Worm (Caenorhabditis elegans) whole organism, L4 larva: ENCODE data around the gene M153.3.

ENCODE experiments used
- aly-2 ChIP-seq: sonication (generic microtip); optimal IDR thresholded peaks from 2 replicates; lab custom pipeline; 2018; ENCODE audit warnings: missing biosample characterization, missing genetic modification characterization
- dpl-1 ChIP-seq: fragments of 150-350 bp; optimal IDR thresholded peaks from 2 replicates; lab custom pipeline; 2014; ENCODE audit warnings: missing biosample characterization, missing genetic modification reagents, missing genetic modification characterization
- lsy-2 ChIP-seq, 2 experiments: fragments of 150-350 bp in 1 of 2; sonication (generic microtip) in 1 of 2; optimal IDR thresholded peaks; 2 replicates each; lab custom pipeline; 2014 to 2017; ENCODE audit warnings: missing biosample characterization in 2 of 2, missing genetic modification characterization in 2 of 2
- madf-9 ChIP-seq: fragments of 200-800 bp; sonication (Bioruptor generic); conservative IDR thresholded peaks from 2 replicates; pipeline ENCODE4 v1.3.6; 2022; ENCODE audit warnings: missing genetic modification reagents, missing genetic modification characterization, missing compliant biosample characterization
- nhr-102 ChIP-seq: sonication (generic microtip); optimal IDR thresholded peaks from 2 replicates; lab custom pipeline; 2016; ENCODE audit warnings: mild to moderate bottlenecking, missing genetic modification characterization, moderate library complexity, missing compliant biosample characterization
- nhr-11 ChIP-seq: fragments of 150-350 bp; optimal IDR thresholded peaks from 2 replicates; lab custom pipeline; 2014; ENCODE audit warnings: missing biosample characterization, missing genetic modification characterization
- pqm-1 ChIP-seq: sonication (generic microtip); optimal IDR thresholded peaks from 2 replicates; lab custom pipeline; 2017; ENCODE audit warnings: missing biosample characterization, missing genetic modification characterization

DNA sequence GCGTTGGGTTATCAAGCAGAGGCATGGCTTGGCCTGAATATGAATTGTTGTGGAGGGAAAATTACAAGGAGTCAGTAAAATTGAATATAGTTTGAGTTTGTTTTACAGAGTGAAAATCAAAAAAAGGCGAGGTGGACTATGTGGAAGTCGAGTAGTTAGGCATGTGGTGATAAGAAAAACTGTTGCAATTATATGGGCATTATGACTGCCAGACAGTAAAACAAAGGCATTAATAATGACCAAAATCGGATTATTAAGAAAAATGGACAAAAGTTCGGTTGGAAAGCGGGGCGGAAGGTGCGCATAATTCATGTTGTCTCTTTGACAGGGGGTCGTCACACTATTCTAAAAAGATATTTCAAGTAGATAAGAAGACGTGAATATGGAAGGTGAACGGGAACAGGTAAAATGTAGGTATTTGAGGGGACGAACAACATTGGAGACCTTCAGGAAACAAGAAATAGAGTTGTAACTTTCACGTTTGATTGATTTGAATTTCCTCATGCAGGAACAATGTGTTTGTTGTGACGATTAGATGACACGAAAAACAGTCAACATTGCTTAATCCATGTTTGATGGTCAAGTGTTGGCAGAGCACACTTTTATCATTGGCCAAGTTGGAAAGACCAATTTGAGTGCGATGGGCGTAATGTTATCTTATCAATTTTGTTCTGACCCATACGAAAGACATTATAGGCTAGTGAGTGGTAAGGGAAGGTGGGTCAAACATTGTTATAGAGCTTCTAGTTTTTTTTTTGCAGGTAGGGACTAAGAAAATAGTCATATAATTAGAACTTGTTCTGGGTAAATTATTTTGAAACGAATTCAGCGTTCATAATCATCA is 11.6 kb downstream of the M153.3 start, which contains the start of gene mfsd-11:
- TF ChIP-seq nhr-102 (tag; lab: Kevin White, UChicago) (no peak), dpl-1 (GFP tag; lab: Kevin White, UChicago) (no peak), aly-2 (tag; lab: Kevin White, UChicago) (no peak), lsy-2 (tag; optimal IDR thresholded peaks at IDR 0.05; lab: Kevin White, UChicago) (no peak), nhr-11 (tag; lab: Kevin White, UChicago) (no peak), pqm-1 (tag; lab: Kevin White, UChicago) (peak; percentile 43), madf-9 (GFP tag; lab: Robert Waterston, UW) (no peak)
